Worm (Caenorhabditis elegans): ENCODE data around the gene F49F1.11.
"Not testable (repeated sequence)": the region's sequence is repeated elsewhere in the genome, so short reads cannot be mapped to it uniquely, and the experiment has no call there.

The F49F1.11 gene

ce11 chrIV:4137472-4137871, 3.7 kb downstream of the F49F1.11 start, which contains the start of gene F49F1.9:
Gene F49F1.9 (minus strand): TSS chrIV:4137572.
- TF ChIP-seq klf-2 (GFP tag; conservative IDR thresholded peaks at IDR 0.05) (no peak), ztf-29 (GFP tag; IDR thresholded peaks at IDR 0.05) (no peak), flt-1 (GFP tag; IDR thresholded peaks at IDR 0.05) (no peak), ref-1 (GFP tag; conservative IDR thresholded peaks at IDR 0.05) (no peak), cog-1 (tag; optimal IDR thresholded peaks at IDR 0.05) (no peak), med-1 (GFP tag; optimal IDR thresholded peaks at IDR 0.05; ENCODE audit: insufficient read depth) (no peak), ztf-23 (GFP tag; IDR thresholded peaks at IDR 0.05) (no peak), tab-1 (GFP tag; IDR thresholded peaks at IDR 0.05) (no peak), T22C8.4 (GFP tag; IDR thresholded peaks at IDR 0.05) (no peak)

ce11 chrIV:4135744-4136143, 5.5 kb downstream of the F49F1.11 start, which contains the start of gene F49F1.17:
Gene F49F1.17 (minus strand): TSS chrIV:4135844.
- TF ChIP-seq klf-2 (GFP tag; conservative IDR thresholded peaks at IDR 0.05) (no peak), ztf-29 (GFP tag; IDR thresholded peaks at IDR 0.05) (no peak), med-1 (GFP tag; optimal IDR thresholded peaks at IDR 0.05; ENCODE audit: insufficient read depth) (no peak), cog-1 (tag; optimal IDR thresholded peaks at IDR 0.05) (no peak), flt-1 (GFP tag; IDR thresholded peaks at IDR 0.05) (no peak), tab-1 (GFP tag; IDR thresholded peaks at IDR 0.05) (no peak), ref-1 (GFP tag; conservative IDR thresholded peaks at IDR 0.05) (no peak), ztf-23 (GFP tag; IDR thresholded peaks at IDR 0.05) (no peak), T22C8.4 (GFP tag; IDR thresholded peaks at IDR 0.05) (no peak)

- not testable (repeated sequence) for TF ChIP-seq tab-1 (GFP tag; IDR thresholded peaks at IDR 0.05); med-1 (GFP tag; optimal IDR thresholded peaks at IDR 0.05; ENCODE audit: insufficient read depth); ztf-29 (GFP tag; IDR thresholded peaks at IDR 0.05)
These were observed 15.6 kb downstream of the F49F1.11 start, which contains the start of gene F49F1.7 for ce11 chrIV:4125657-4126056. Gene F49F1.7 (minus strand): TSS chrIV:4125757.

ce11 chrIV:4123083-4123482, 18.1 kb downstream of the F49F1.11 start, which contains the start of gene mul-1:
Gene mul-1 (minus strand): TSS chrIV:4123166.
- TF ChIP-seq cog-1 (tag; optimal IDR thresholded peaks at IDR 0.05) (no peak), ref-1 (GFP tag; conservative IDR thresholded peaks at IDR 0.05) (no peak), flt-1 (GFP tag; IDR thresholded peaks at IDR 0.05) (no peak), tab-1 (GFP tag; IDR thresholded peaks at IDR 0.05) (no peak), med-1 (GFP tag; optimal IDR thresholded peaks at IDR 0.05; ENCODE audit: insufficient read depth) (no peak), T22C8.4 (GFP tag; IDR thresholded peaks at IDR 0.05) (no peak), klf-2 (GFP tag; conservative IDR thresholded peaks at IDR 0.05) (no peak), ztf-23 (GFP tag; IDR thresholded peaks at IDR 0.05) (no peak), ztf-29 (GFP tag; IDR thresholded peaks at IDR 0.05) (no peak)

ce11 chrIV:4121055-4121454, 20.2 kb downstream of the F49F1.11 start:
- no peak for TF ChIP-seq klf-2 (GFP tag; conservative IDR thresholded peaks at IDR 0.05)
- no peak for TF ChIP-seq flt-1 (GFP tag; IDR thresholded peaks at IDR 0.05)
- TF ChIP-seq ztf-23 (GFP tag; IDR thresholded peaks at IDR 0.05) = no peak
- TF ChIP-seq T22C8.4 (GFP tag; IDR thresholded peaks at IDR 0.05) = no peak
- no peak for TF ChIP-seq cog-1 (tag; optimal IDR thresholded peaks at IDR 0.05)
- no peak for TF ChIP-seq ztf-29 (GFP tag; IDR thresholded peaks at IDR 0.05)
- no peak for TF ChIP-seq ref-1 (GFP tag; conservative IDR thresholded peaks at IDR 0.05)
- TF ChIP-seq med-1 (GFP tag; optimal IDR thresholded peaks at IDR 0.05; ENCODE audit: insufficient read depth) = no peak
- TF ChIP-seq tab-1 (GFP tag; IDR thresholded peaks at IDR 0.05) = no peak

ce11 chrIV:4120263-4120662, 20.9 kb downstream of the F49F1.11 start, which contains the start of gene F49F1.5:
Gene F49F1.5 (minus strand): TSS chrIV:4120415.
- TF ChIP-seq tab-1 (GFP tag; IDR thresholded peaks at IDR 0.05) = no peak
- TF ChIP-seq T22C8.4 (GFP tag; IDR thresholded peaks at IDR 0.05) = no peak
- TF ChIP-seq flt-1 (GFP tag; IDR thresholded peaks at IDR 0.05) = no peak
- TF ChIP-seq cog-1 (tag; optimal IDR thresholded peaks at IDR 0.05) = no peak
- no peak for TF ChIP-seq ztf-23 (GFP tag; IDR thresholded peaks at IDR 0.05)
- no peak for TF ChIP-seq klf-2 (GFP tag; conservative IDR thresholded peaks at IDR 0.05)
- no peak for TF ChIP-seq ztf-29 (GFP tag; IDR thresholded peaks at IDR 0.05)
- TF ChIP-seq med-1 (GFP tag; optimal IDR thresholded peaks at IDR 0.05; ENCODE audit: insufficient read depth) = no peak
- no peak for TF ChIP-seq ref-1 (GFP tag; conservative IDR thresholded peaks at IDR 0.05)

- no peak for TF ChIP-seq cog-1 (tag; optimal IDR thresholded peaks at IDR 0.05)
- TF ChIP-seq ref-1 (GFP tag; conservative IDR thresholded peaks at IDR 0.05) = no peak
- TF ChIP-seq ztf-23 (GFP tag; IDR thresholded peaks at IDR 0.05) = no peak
- no peak for TF ChIP-seq T22C8.4 (GFP tag; IDR thresholded peaks at IDR 0.05)
- TF ChIP-seq ztf-29 (GFP tag; IDR thresholded peaks at IDR 0.05) = no peak
- TF ChIP-seq klf-2 (GFP tag; conservative IDR thresholded peaks at IDR 0.05) = no peak
- no peak for TF ChIP-seq tab-1 (GFP tag; IDR thresholded peaks at IDR 0.05)
- no peak for TF ChIP-seq flt-1 (GFP tag; IDR thresholded peaks at IDR 0.05)
- no peak for TF ChIP-seq med-1 (GFP tag; optimal IDR thresholded peaks at IDR 0.05; ENCODE audit: insufficient read depth)
These were observed 23.8 kb downstream of the F49F1.11 start, which contains the start of gene drd-50 for ce11 chrIV:4117432-4117831. Gene drd-50 (plus strand): TSS chrIV:4117732.

- TF ChIP-seq ztf-29 (GFP tag; IDR thresholded peaks at IDR 0.05) = no peak
- TF ChIP-seq T22C8.4 (GFP tag; IDR thresholded peaks at IDR 0.05) = no peak
These were observed 25.6 kb downstream of the F49F1.11 start, which contains the start of the genes F49F1.4 and F49F1.2 for ce11 chrIV:4115634-4116033. Gene F49F1.4 (minus strand): TSS chrIV:4115734. Gene F49F1.2 (plus strand): TSS chrIV:4115943.

- TF ChIP-seq klf-2 (GFP tag; conservative IDR thresholded peaks at IDR 0.05) = no peak
- no peak for TF ChIP-seq ref-1 (GFP tag; conservative IDR thresholded peaks at IDR 0.05)
- TF ChIP-seq ztf-29 (GFP tag; IDR thresholded peaks at IDR 0.05) = no peak
- no peak for TF ChIP-seq med-1 (GFP tag; optimal IDR thresholded peaks at IDR 0.05; ENCODE audit: insufficient read depth)
- TF ChIP-seq ztf-23 (GFP tag; IDR thresholded peaks at IDR 0.05) = no peak
- no peak for TF ChIP-seq tab-1 (GFP tag; IDR thresholded peaks at IDR 0.05)
- TF ChIP-seq T22C8.4 (GFP tag; IDR thresholded peaks at IDR 0.05) = no peak
- no peak for TF ChIP-seq flt-1 (GFP tag; IDR thresholded peaks at IDR 0.05)
- no peak for TF ChIP-seq cog-1 (tag; optimal IDR thresholded peaks at IDR 0.05)
These were observed 26.7 kb downstream of the F49F1.11 start, which contains the start of gene F49F1.15 for ce11 chrIV:4114526-4114925. Gene F49F1.15 (minus strand): TSS chrIV:4114626.

ce11 chrIV:4112387-4112786, 28.8 kb downstream of the F49F1.11 start, which contains the start of gene F49F1.14:
Gene F49F1.14 (minus strand): TSS chrIV:4112487.
- no peak for TF ChIP-seq flt-1 (GFP tag; IDR thresholded peaks at IDR 0.05)
- TF ChIP-seq cog-1 (tag; optimal IDR thresholded peaks at IDR 0.05) = no peak
- no peak for TF ChIP-seq ztf-23 (GFP tag; IDR thresholded peaks at IDR 0.05)
- no peak for TF ChIP-seq tab-1 (GFP tag; IDR thresholded peaks at IDR 0.05)
- TF ChIP-seq T22C8.4 (GFP tag; IDR thresholded peaks at IDR 0.05) = no peak
- no peak for TF ChIP-seq klf-2 (GFP tag; conservative IDR thresholded peaks at IDR 0.05)
- TF ChIP-seq ref-1 (GFP tag; conservative IDR thresholded peaks at IDR 0.05) = no peak
- no peak for TF ChIP-seq med-1 (GFP tag; optimal IDR thresholded peaks at IDR 0.05; ENCODE audit: insufficient read depth)
- TF ChIP-seq ztf-29 (GFP tag; IDR thresholded peaks at IDR 0.05) = no peak

Measured in whole organism, midembryonic.